Fruit fly (Drosophila melanogaster): ENCODE results near the gene Fkbp39.

Fkbp39 gene

dm6 chr3R:15350993-15351426 is 18.1 kb upstream of the Fkbp39 start, which contains the start of the genes Trs33 and Tmtc4 (continued):
- TF ChIP-seq Tbp (GFP tag; optimal IDR thresholded peaks at IDR 0.05), result no peak
- peak; percentile 46 for TF ChIP-seq nerfin-1 (tag; optimal IDR thresholded peaks at IDR 0.05)
- TF ChIP-seq psq (GFP tag; optimal IDR thresholded peaks at IDR 0.05), result no peak
- TF ChIP-seq CG2116 (GFP tag; optimal IDR thresholded peaks at IDR 0.05), result peak; percentile 59
- peak; percentile 44 for TF ChIP-seq Hr3 (GFP tag; optimal IDR thresholded peaks at IDR 0.05)
- TF ChIP-seq Lim3 (GFP tag; IDR thresholded peaks at IDR 0.05), result no peak
- TF ChIP-seq CG13123 (GFP tag; optimal IDR thresholded peaks at IDR 0.05), result peak; percentile 15
- TF ChIP-seq oc (tag; optimal IDR thresholded peaks at IDR 0.05), result peak; percentile 46
- no peak for TF ChIP-seq pho (GFP tag; optimal IDR thresholded peaks at IDR 0.05)
- TF ChIP-seq CG42726 (GFP tag; IDR thresholded peaks at IDR 0.05; ENCODE audit: partially characterized antibody), result no peak
- TF ChIP-seq zen (tag; optimal IDR thresholded peaks at IDR 0.05), result no peak
- TF ChIP-seq CG3726 (GFP tag; IDR thresholded peaks at IDR 0.05), result no peak
- peak; percentile 53 for TF ChIP-seq CG9817 (tag; optimal IDR thresholded peaks at IDR 0.05)
- TF ChIP-seq CTCF (GFP tag; optimal IDR thresholded peaks at IDR 0.05), result no peak
- no peak for TF ChIP-seq CG13894 (tag; optimal IDR thresholded peaks at IDR 0.05)
- no peak for TF ChIP-seq Max (GFP tag; optimal IDR thresholded peaks at IDR 0.05)
- TF ChIP-seq Dref (GFP tag; IDR thresholded peaks at IDR 0.05), result no peak
- TF ChIP-seq H15 (GFP tag; IDR thresholded peaks at IDR 0.05), result no peak
- TF ChIP-seq tin (GFP tag; optimal IDR thresholded peaks at IDR 0.05), result peak; percentile 21
- TF ChIP-seq amos (GFP tag; IDR thresholded peaks at IDR 0.05; ENCODE audit: partially characterized antibody), result no peak
- TF ChIP-seq Xrp1 (GFP tag; IDR thresholded peaks at IDR 0.05), result no peak
- no peak; the same call in 1 of the 2 replicates for TF ChIP-seq CG13287 (GFP tag; IDR thresholded peaks at IDR 0.05; ENCODE audit: partially characterized antibody)
- peak; percentile 17 for TF ChIP-seq CG10543 (GFP tag; optimal IDR thresholded peaks at IDR 0.05)
- TF ChIP-seq Atf6 (GFP tag; IDR thresholded peaks at IDR 0.05), result no peak
- TF ChIP-seq NfI (GFP tag; optimal IDR thresholded peaks at IDR 0.05), result peak; percentile 3
- TF ChIP-seq tup (GFP tag; optimal IDR thresholded peaks at IDR 0.05), result no peak
- TF ChIP-seq Hr78 (GFP tag; optimal IDR thresholded peaks at IDR 0.05), result no peak
- TF ChIP-seq usp (GFP tag; optimal IDR thresholded peaks at IDR 0.05), result no peak
- TF ChIP-seq cwo (GFP tag; optimal IDR thresholded peaks at IDR 0.05), result no peak
- no peak for TF ChIP-seq croc (GFP tag; conservative IDR thresholded peaks at IDR 0.05)
- TF ChIP-seq CG11723 (GFP tag; optimal IDR thresholded peaks at IDR 0.05), result peak; percentile 6
- peak; percentile 50 for TF ChIP-seq unpg (GFP tag; optimal IDR thresholded peaks at IDR 0.05)
- peak; percentile 72 for TF ChIP-seq CG12391 (tag; optimal IDR thresholded peaks at IDR 0.05)
- TF ChIP-seq Med (GFP tag), result peak; percentile 76
- TF ChIP-seq Adf1 (GFP tag; IDR thresholded peaks at IDR 0.05), result no peak
- TF ChIP-seq stwl (tag; optimal IDR thresholded peaks at IDR 0.05), result peak; percentile 39
- no peak for TF ChIP-seq Myb (GFP tag; optimal IDR thresholded peaks at IDR 0.05)
- TF ChIP-seq D19A (tag; optimal IDR thresholded peaks at IDR 0.05), result peak; percentile 15
- no peak for TF ChIP-seq CG17612 (GFP tag; IDR thresholded peaks at IDR 0.05)
- peak in 1 of 2 experiments; percentile 17 for TF ChIP-seq Eip74EF (GFP tag; optimal IDR thresholded peaks at IDR 0.05)
- TF ChIP-seq CG12744 (GFP tag; optimal IDR thresholded peaks at IDR 0.05), result no peak
- no peak for TF ChIP-seq Lhr (GFP tag; optimal IDR thresholded peaks at IDR 0.05)
- no peak for TF ChIP-seq GATAe (GFP tag; conservative IDR thresholded peaks at IDR 0.05)
- TF ChIP-seq Dip3 (GFP tag; optimal IDR thresholded peaks at IDR 0.05), result no peak
- no peak for TF ChIP-seq Abd-B (GFP tag; optimal IDR thresholded peaks at IDR 0.05)
- peak; percentile 17 for TF ChIP-seq Fer2 (tag; optimal IDR thresholded peaks at IDR 0.05)
- peak; percentile 67 for TF ChIP-seq gem (tag; optimal IDR thresholded peaks at IDR 0.05)
- peak; percentile 19; the same call in 1 of the 2 replicates for TF ChIP-seq CG32532 (GFP tag; IDR thresholded peaks at IDR 0.05)
- TF ChIP-seq bab2 (GFP tag; optimal IDR thresholded peaks at IDR 0.05), result no peak
- TF ChIP-seq jigr1 (GFP tag; IDR thresholded peaks at IDR 0.05), result no peak
- no peak for TF ChIP-seq E2f2 (GFP tag; IDR thresholded peaks at IDR 0.05)

All from whole organism, embryonic.